Fruit fly (Drosophila melanogaster): ENCODE measurements around the gene CG15418.

DNA sequence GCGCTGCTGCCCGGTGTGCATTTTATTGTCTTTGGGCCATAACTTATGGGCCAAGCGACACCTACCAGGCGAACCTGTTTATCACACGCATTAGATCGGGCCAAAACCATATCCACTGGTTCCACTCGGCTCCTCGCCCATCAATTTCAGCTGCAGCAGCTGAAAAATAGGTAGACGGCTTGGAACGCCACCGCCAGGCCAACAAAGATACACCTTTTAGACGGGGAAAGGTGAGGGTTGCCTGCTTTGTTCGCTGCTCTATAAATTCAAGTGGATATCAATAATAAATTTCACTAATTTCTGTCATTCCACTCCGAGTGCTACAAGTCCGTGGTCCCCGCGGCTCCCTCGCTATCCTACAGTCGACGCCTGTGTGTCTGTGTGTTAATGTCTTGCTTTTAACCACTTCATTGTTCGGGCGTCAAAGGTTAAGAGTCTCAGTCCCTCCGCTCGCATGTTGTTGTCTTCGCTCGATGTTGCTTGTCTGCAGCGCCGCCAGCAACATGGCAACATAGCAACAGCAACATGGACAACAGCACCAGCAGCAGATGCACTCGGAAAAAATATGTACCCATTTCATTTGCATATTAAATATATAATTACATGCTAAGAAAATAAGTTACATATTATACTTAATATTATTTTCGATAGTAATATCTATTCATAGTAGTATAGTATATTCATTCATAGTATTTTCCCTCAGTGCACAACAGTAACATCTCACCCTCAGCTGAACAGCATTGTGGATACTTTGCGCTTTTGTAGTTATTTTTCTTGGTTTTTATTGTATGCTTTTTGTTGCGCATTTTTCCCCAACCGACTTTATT is 33.4 kb downstream of the CG15418 start:
- TF ChIP-seq Dfd (GFP tag; optimal IDR thresholded peaks at IDR 0.05), result no peak
- no peak for TF ChIP-seq tai (GFP tag; optimal IDR thresholded peaks at IDR 0.05)
- TF ChIP-seq usp (GFP tag; optimal IDR thresholded peaks at IDR 0.05), result no peak
- peak; percentile 11 for TF ChIP-seq h (GFP tag; optimal IDR thresholded peaks at IDR 0.05)
- TF ChIP-seq lola (GFP tag; optimal IDR thresholded peaks at IDR 0.05), result no peak
- no peak for TF ChIP-seq Vsx2 (GFP tag; optimal IDR thresholded peaks at IDR 0.05; ENCODE audit: partially characterized antibody)
- TF ChIP-seq CG32264 (GFP tag; optimal IDR thresholded peaks at IDR 0.05), result no peak
- no peak for TF ChIP-seq Myc (optimal IDR thresholded peaks at IDR 0.05)
- TF ChIP-seq dl (GFP tag; optimal IDR thresholded peaks at IDR 0.05; ENCODE audit: insufficient read depth in 1 of 2, partially characterized antibody in 2 of 2), result no peak
- peak; percentile 29 for TF ChIP-seq sv (GFP tag; optimal IDR thresholded peaks at IDR 0.05)
- TF ChIP-seq OdsH (GFP tag; optimal IDR thresholded peaks at IDR 0.05), result peak; percentile 43
- no peak for TF ChIP-seq N (GFP tag; optimal IDR thresholded peaks at IDR 0.05)
- TF ChIP-seq rgr (GFP tag; optimal IDR thresholded peaks at IDR 0.05), result peak; percentile 41
- TF ChIP-seq Sp1 (GFP tag; optimal IDR thresholded peaks at IDR 0.05), result peak; percentile 64

Data from whole organism, wandering third instar larva.